Worm (Caenorhabditis elegans) whole organism, L1 larva: ENCODE measurements around the gene Y17D7C.1.

ENCODE experiments used
- irx-1 ChIP-seq: sonication (generic microtip); optimal IDR thresholded peaks from 2 replicates; lab custom pipeline; 2016; ENCODE audit warnings: missing genetic modification characterization, missing compliant biosample characterization
- lin-35 ChIP-seq, 2 experiments: fragments of 150-350 bp; optimal IDR thresholded peaks; 2 replicates each; lab custom pipeline; 2014; ENCODE audit warnings: missing biosample characterization in 2 of 2, missing genetic modification characterization in 2 of 2, missing genetic modification reagents in 2 of 2
- lsy-2 ChIP-seq, 2 experiments: fragments of 150-350 bp; optimal IDR thresholded peaks; 2 replicates each; lab custom pipeline; 2014; ENCODE audit warnings: missing biosample characterization in 2 of 2, missing genetic modification characterization in 2 of 2
- nhr-237 ChIP-seq: fragments of 150-350 bp; optimal IDR thresholded peaks from 2 replicates; lab custom pipeline; 2014; ENCODE audit warnings: missing biosample characterization, missing genetic modification characterization
- unc-130 ChIP-seq: fragments of 150-350 bp; optimal IDR thresholded peaks from 2 replicates; lab custom pipeline; 2017; ENCODE audit warnings: missing biosample characterization, missing genetic modification characterization, inconsistent platforms

DNA sequence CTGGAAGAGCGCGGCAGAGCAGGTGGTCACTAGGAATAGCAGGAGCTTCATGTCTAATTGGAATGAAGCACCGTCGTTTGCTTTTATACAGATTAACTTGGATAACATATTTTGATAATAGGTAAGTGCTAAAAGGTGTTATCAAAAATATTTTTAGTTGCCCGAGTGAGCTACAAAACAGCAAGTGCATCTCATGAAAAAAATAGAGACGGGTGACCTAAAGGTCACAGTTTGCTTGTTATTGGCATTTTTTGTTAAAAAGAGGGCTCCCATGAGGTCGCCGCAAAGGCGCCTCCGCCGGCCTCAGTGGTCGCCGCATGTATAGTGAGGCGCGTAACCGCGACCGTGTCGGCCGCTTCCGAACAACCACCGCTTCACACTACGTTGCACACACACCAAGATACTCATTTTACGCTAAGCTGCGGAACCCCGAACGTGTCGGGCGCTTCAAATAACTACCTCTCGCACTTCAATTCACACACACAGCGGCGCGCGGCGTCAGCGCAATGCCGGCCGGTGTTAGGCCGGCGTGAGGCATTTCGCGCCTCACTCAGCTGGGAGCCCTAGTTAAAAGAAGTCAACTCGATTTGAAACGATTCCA lies 23.1 kb downstream of the Y17D7C.1 start, which contains the start of gene asp-19:
- TF ChIP-seq lsy-2 (tag; optimal IDR thresholded peaks at IDR 0.05; lab: Kevin White, UChicago) (no peak), lin-35 (GFP tag; optimal IDR thresholded peaks at IDR 0.05; lab: Kevin White, UChicago) (no peak), unc-130 (tag; lab: Kevin White, UChicago) (no peak), nhr-237 (tag; lab: Kevin White, UChicago) (no peak), irx-1 (tag; lab: Kevin White, UChicago) (no peak)
